Worm (Caenorhabditis elegans) whole organism, young adult: ENCODE measurements around the gene F13B12.4.

Experiments
- B0035.1 ChIP-seq: sonication (generic microtip); optimal IDR thresholded peaks from 2 replicates; lab custom pipeline; 2016; ENCODE audit warnings: missing genetic modification characterization, mild to moderate bottlenecking, missing compliant biosample characterization, missing genotype, missing genetic modification reagents
- D2030.7 ChIP-seq: fragments of 200-800 bp; sonication (Bioruptor generic); IDR thresholded peaks from 2 replicates; pipeline ENCODE4 v1.3.6; 2022; ENCODE audit warnings: missing genetic modification reagents, missing genetic modification characterization, missing compliant biosample characterization
- F57A8.1 ChIP-seq: fragments of 200-800 bp; sonication (Bioruptor generic); optimal IDR thresholded peaks from 2 replicates; lab custom pipeline; 2018; ENCODE audit warnings: mild to moderate bottlenecking, missing genetic modification characterization, moderate library complexity, missing compliant biosample characterization
- K11D2.4 ChIP-seq: fragments of 200-800 bp; sonication (Bioruptor generic); IDR thresholded peaks from 2 replicates; pipeline ENCODE4 v1.3.6; 2022; ENCODE audit warnings: missing genetic modification reagents, missing genetic modification characterization, missing compliant biosample characterization
- T07F8.4 ChIP-seq: sonication (generic microtip); optimal IDR thresholded peaks from 2 replicates; lab custom pipeline; 2016; ENCODE audit warnings: mild to moderate bottlenecking, missing genetic modification characterization, moderate library complexity, missing compliant biosample characterization
- Y53F4B.3 ChIP-seq: fragments of 200-800 bp; sonication (Bioruptor generic); IDR thresholded peaks from 2 replicates; pipeline ENCODE4 v1.3.6; 2022; ENCODE audit warnings: missing genetic modification reagents, missing genetic modification characterization, missing compliant biosample characterization
- Y53G8AR.9 ChIP-seq: fragments of 200-800 bp; sonication (Bioruptor generic); conservative IDR thresholded peaks from 2 replicates; pipeline ENCODE4 v1.3.6; 2022; ENCODE audit warnings: missing genetic modification reagents, missing genetic modification characterization, missing compliant biosample characterization
- Y95B8A.8 ChIP-seq: fragments of 200-800 bp; sonication (Bioruptor generic); IDR thresholded peaks from 2 replicates; pipeline ENCODE4 v1.3.6; 2022; ENCODE audit warnings: missing genetic modification reagents, missing genetic modification characterization, missing compliant biosample characterization
- bed-2 ChIP-seq: fragments of 200-800 bp; sonication (Bioruptor generic); IDR thresholded peaks from 2 replicates; pipeline ENCODE4 v1.3.6; 2022; ENCODE audit warnings: missing genetic modification reagents, missing genetic modification characterization, missing compliant biosample characterization
- cebp-1 ChIP-seq, 2 experiments: fragments of 200-800 bp in 1 of 2; sonication (Bioruptor generic) in 1 of 2; sonication (generic microtip) in 1 of 2; IDR thresholded peaks in 1 of 2; optimal IDR thresholded peaks in 1 of 2; 2 replicates each; pipeline versions ENCODE4 v1.3.6 to Lab custom; 2017 to 2022; ENCODE audit warnings: missing compliant biosample characterization in 2 of 2, missing genetic modification characterization in 2 of 2, mild to moderate bottlenecking in 1 of 2, missing genetic modification reagents in 1 of 2, moderate library complexity in 1 of 2
- ceh-58 ChIP-seq: fragments of 200-800 bp; sonication (Bioruptor generic); IDR thresholded peaks from 2 replicates; pipeline ENCODE4 v1.3.6; 2022; ENCODE audit warnings: missing genetic modification characterization, missing compliant biosample characterization
- ceh-91 ChIP-seq: fragments of 200-800 bp; sonication (Bioruptor generic); IDR thresholded peaks from 2 replicates; pipeline ENCODE4 v1.3.6; 2022; ENCODE audit warnings: missing genetic modification reagents, missing genetic modification characterization, missing compliant biosample characterization
- chd-7 ChIP-seq: sonication (generic microtip); optimal IDR thresholded peaks from 2 replicates; lab custom pipeline; 2016; ENCODE audit warnings: mild to moderate bottlenecking, missing genetic modification characterization, moderate library complexity, missing compliant biosample characterization
- dpl-1 ChIP-seq: fragments of 150-350 bp; optimal IDR thresholded peaks from 2 replicates; lab custom pipeline; 2014; ENCODE audit warnings: missing biosample characterization, missing genetic modification reagents, missing genetic modification characterization
- efl-1 ChIP-seq: fragments of 150-350 bp; optimal IDR thresholded peaks from 2 replicates; lab custom pipeline; 2014; ENCODE audit warnings: missing biosample characterization, missing genetic modification reagents, missing genetic modification characterization
- egl-18 ChIP-seq: fragments of 200-800 bp; sonication (Bioruptor generic); IDR thresholded peaks from 2 replicates; pipeline ENCODE4 v1.3.6; 2022; ENCODE audit warnings: missing genetic modification reagents, missing genetic modification characterization, missing compliant biosample characterization
- egrh-3 ChIP-seq: fragments of 200-800 bp; sonication (Bioruptor generic); IDR thresholded peaks from 2 replicates; pipeline ENCODE4 v1.3.6; 2022; ENCODE audit warnings: missing genetic modification reagents, missing genetic modification characterization, missing compliant biosample characterization
- ekl-4 ChIP-seq: fragments of 200-800 bp; sonication (Bioruptor generic); IDR thresholded peaks from 2 replicates; pipeline ENCODE4 v1.3.6; 2022; ENCODE audit warnings: missing genetic modification reagents, missing genetic modification characterization, missing compliant biosample characterization
- ets-4 ChIP-seq: fragments of 200-800 bp; sonication (Bioruptor generic); optimal IDR thresholded peaks from 2 replicates; lab custom pipeline; 2018; ENCODE audit warnings: mild to moderate bottlenecking, missing genetic modification characterization, missing compliant biosample characterization
- fkh-3 ChIP-seq: sonication (generic microtip); optimal IDR thresholded peaks from 2 replicates; lab custom pipeline; 2016; ENCODE audit warnings: mild to moderate bottlenecking, missing genetic modification characterization, missing compliant biosample characterization
- him-1 ChIP-seq: sonication (generic microtip); optimal IDR thresholded peaks from 2 replicates; lab custom pipeline; 2016; ENCODE audit warnings: missing genotype, missing genetic modification reagents, missing genetic modification characterization, missing compliant biosample characterization
- lag-1 ChIP-seq: fragments of 200-800 bp; sonication (Bioruptor generic); IDR thresholded peaks from 2 replicates; pipeline ENCODE4 v1.3.6; 2022; ENCODE audit warnings: missing genetic modification reagents, missing genetic modification characterization, missing compliant biosample characterization
- let-607 ChIP-seq, 2 experiments: fragments of 200-800 bp in 1 of 2; sonication (Bioruptor generic) in 1 of 2; sonication (generic microtip) in 1 of 2; optimal IDR thresholded peaks; 2 replicates each; lab custom pipeline; 2016 to 2018; ENCODE audit warnings: mild to moderate bottlenecking in 2 of 2, missing compliant biosample characterization in 2 of 2, missing genetic modification characterization in 2 of 2, moderate library complexity in 2 of 2, missing genotype in 1 of 2
- lin-35 ChIP-seq, 3 experiments: fragments of 150-350 bp in 2 of 3; sonication (generic microtip) in 1 of 3; optimal IDR thresholded peaks; 2 replicates each; lab custom pipeline; 2014 to 2018; ENCODE audit warnings: missing biosample characterization in 3 of 3, missing genetic modification characterization in 3 of 3, missing genetic modification reagents in 3 of 3
- lin-54 ChIP-seq: fragments of 200-800 bp; sonication (Bioruptor generic); optimal IDR thresholded peaks from 2 replicates; lab custom pipeline; 2018; ENCODE audit warnings: mild to moderate bottlenecking, missing genetic modification characterization, missing compliant biosample characterization
- lir-1 ChIP-seq: fragments of 200-800 bp; sonication (Bioruptor generic); conservative IDR thresholded peaks from 2 replicates; pipeline ENCODE4 v1.3.6; 2022; ENCODE audit warnings: missing genetic modification reagents, missing genetic modification characterization, missing compliant biosample characterization
- madf-10 ChIP-seq: sonication (generic microtip); optimal IDR thresholded peaks from 2 replicates; lab custom pipeline; 2016; ENCODE audit warnings: mild to moderate bottlenecking, missing genetic modification characterization, missing compliant biosample characterization
- mcd-1 ChIP-seq: fragments of 200-800 bp; sonication (Bioruptor generic); IDR thresholded peaks from 2 replicates; pipeline ENCODE4 v1.3.6; 2022; ENCODE audit warnings: missing genetic modification reagents, missing genetic modification characterization, missing compliant biosample characterization
- mxl-1 ChIP-seq: sonication (generic microtip); optimal IDR thresholded peaks from 2 replicates; lab custom pipeline; 2016; ENCODE audit warnings: missing genetic modification characterization, missing compliant biosample characterization
- nhr-90 ChIP-seq: sonication (generic microtip); optimal IDR thresholded peaks from 2 replicates; lab custom pipeline; 2016; ENCODE audit warnings: missing genotype, mild to moderate bottlenecking, missing genetic modification characterization, missing compliant biosample characterization
- pha-4 ChIP-seq: fragments of 150-350 bp; sonication (generic microtip); optimal IDR thresholded peaks from 2 replicates; lab custom pipeline; 2014; ENCODE audit warnings: missing biosample characterization, missing genetic modification reagents, missing genetic modification characterization
- sea-2 ChIP-seq: fragments of 200-800 bp; sonication (Bioruptor generic); IDR thresholded peaks from 2 replicates; pipeline ENCODE4 v1.3.6; 2022; ENCODE audit warnings: missing genetic modification characterization, missing compliant biosample characterization
- snpc-1.1 ChIP-seq: sonication (generic microtip); optimal IDR thresholded peaks from 2 replicates; lab custom pipeline; 2017; ENCODE audit warnings: missing genetic modification characterization, mild to moderate bottlenecking, missing compliant biosample characterization, antibody characterized with exemption, moderate library complexity, missing genotype, missing genetic modification reagents; ENCODE audit not compliant: insufficient read depth
- ztf-22 ChIP-seq: fragments of 200-800 bp; sonication (Bioruptor generic); optimal IDR thresholded peaks from 2 replicates; lab custom pipeline; 2018; ENCODE audit warnings: mild to moderate bottlenecking, missing genetic modification characterization, moderate library complexity, missing compliant biosample characterization
- ztf-3 ChIP-seq: fragments of 200-800 bp; sonication (Bioruptor generic); optimal IDR thresholded peaks from 2 replicates; lab custom pipeline; 2018; ENCODE audit warnings: mild to moderate bottlenecking, missing genetic modification characterization, missing compliant biosample characterization

F13B12.4 gene

DNA sequence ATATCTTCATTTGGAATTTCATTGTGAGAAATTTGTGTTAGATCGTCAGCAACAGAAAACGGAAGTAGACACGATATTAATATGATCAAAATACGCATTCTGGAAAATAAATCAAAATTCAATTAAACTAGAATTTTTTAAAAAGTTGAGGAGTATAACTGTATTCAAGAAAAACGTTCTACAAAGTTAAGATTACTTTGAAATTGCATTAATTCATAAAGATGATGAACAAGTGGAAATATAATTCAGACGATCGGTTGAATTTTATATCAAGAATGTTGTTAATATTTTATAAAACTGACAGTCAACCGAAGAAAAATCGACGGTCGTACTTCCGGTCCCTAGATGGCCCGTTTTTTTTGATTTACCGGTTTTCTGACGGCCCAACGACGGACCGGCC, 3.3 kb upstream of the F13B12.4 start, which contains the start of gene F01D4.8:
Gene F01D4.8, minus strand, starts transcription at position 101 of the 400 bp plus-strand sequence.
- TF ChIP-seq ekl-4 (GFP tag; lab: Robert Waterston, UW) (no peak), pha-4 (tag; lab: Kevin White, UChicago) (no peak), F57A8.1 (GFP tag; lab: Kevin White, UChicago) (no peak), ztf-3 (GFP tag; lab: Kevin White, UChicago) (no peak), cebp-1 (GFP tag; IDR thresholded peaks at IDR 0.05; lab: Robert Waterston, UW) (no peak), cebp-1 (tag; optimal IDR thresholded peaks at IDR 0.05; lab: Kevin White, UChicago) (no peak), egl-18 (no peak), D2030.7 (GFP tag; lab: Robert Waterston, UW) (no peak), ets-4 (GFP tag; lab: Kevin White, UChicago) (no peak), K11D2.4 (no peak)

DNA sequence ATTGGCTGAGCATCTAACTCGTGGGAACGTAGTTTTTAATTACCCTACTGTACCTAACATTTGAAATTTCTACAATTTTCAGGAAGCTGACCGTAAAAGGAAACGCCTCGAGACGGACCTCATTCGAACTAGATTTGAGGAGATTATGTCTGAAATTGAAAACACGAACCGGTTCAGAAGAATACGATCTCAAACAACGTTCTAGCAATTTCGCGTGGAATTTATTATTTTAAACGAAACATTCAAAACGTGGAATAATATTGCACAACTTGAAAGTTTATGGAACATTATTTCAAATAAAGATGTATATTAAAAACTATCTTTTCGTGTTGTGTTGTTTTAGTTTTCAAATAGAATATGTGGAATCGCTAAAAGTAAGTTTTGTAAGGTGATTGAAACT, 6.2 kb downstream of the F13B12.4 start, which contains the start of gene F13B12.7:
Gene F13B12.7, plus strand, starts transcription at position 301 of the 400 bp plus-strand sequence.
- no peak for TF ChIP-seq madf-10 (tag; lab: Kevin White, UChicago)
- TF ChIP-seq bed-2 (GFP tag; lab: Robert Waterston, UW) = no peak
- TF ChIP-seq snpc-1.1 (tag; lab: Kevin White, UChicago) = no peak
- TF ChIP-seq ztf-22 = no peak
- no peak for TF ChIP-seq Y53G8AR.9
- no peak for TF ChIP-seq ceh-58
- no peak for TF ChIP-seq pha-4 (tag; lab: Kevin White, UChicago)
- no peak for TF ChIP-seq B0035.1 (tag; lab: Kevin White, UChicago)
- TF ChIP-seq Y53F4B.3 (GFP tag; lab: Robert Waterston, UW) = no peak
- TF ChIP-seq let-607 (tag; optimal IDR thresholded peaks at IDR 0.05; lab: Kevin White, UChicago) = no peak
- TF ChIP-seq ztf-3 (GFP tag; lab: Kevin White, UChicago) = no peak
- no peak for TF ChIP-seq lir-1
- no peak for TF ChIP-seq efl-1 (GFP tag; lab: Kevin White, UChicago)
- TF ChIP-seq egrh-3 = no peak
- no peak for TF ChIP-seq Y95B8A.8
- no peak for TF ChIP-seq ets-4 (GFP tag; lab: Kevin White, UChicago)
- no peak for TF ChIP-seq lin-35 (GFP tag; optimal IDR thresholded peaks at IDR 0.05; lab: Kevin White, UChicago)
- no peak for TF ChIP-seq cebp-1 (GFP tag; IDR thresholded peaks at IDR 0.05; lab: Robert Waterston, UW)
- no peak for TF ChIP-seq cebp-1 (tag; optimal IDR thresholded peaks at IDR 0.05; lab: Kevin White, UChicago)

DNA sequence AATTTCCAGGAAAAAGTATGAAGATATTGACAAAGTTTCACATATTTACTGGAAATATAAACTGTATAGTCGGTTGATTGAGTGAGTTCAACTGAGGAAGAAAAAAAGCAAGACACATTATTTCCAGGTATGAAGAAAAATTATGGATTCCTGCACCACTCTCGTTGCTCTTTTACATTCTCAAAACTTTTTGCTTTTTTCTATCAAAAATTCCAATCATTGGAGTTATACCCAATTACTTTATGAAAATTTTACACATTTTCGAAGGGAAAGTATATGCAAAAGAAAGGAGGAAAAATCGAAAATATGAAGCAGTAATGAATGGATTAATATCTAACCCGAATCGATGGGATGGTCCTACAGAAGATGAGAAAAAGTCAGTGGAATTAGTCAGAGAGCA, 6.8 kb downstream of the F13B12.4 start:
- no peak for TF ChIP-seq cebp-1 (GFP tag; IDR thresholded peaks at IDR 0.05; lab: Robert Waterston, UW)
- TF ChIP-seq cebp-1 (tag; optimal IDR thresholded peaks at IDR 0.05; lab: Kevin White, UChicago) = no peak
- TF ChIP-seq ceh-91 (GFP tag; lab: Robert Waterston, UW) = no peak
- no peak for TF ChIP-seq ets-4 (GFP tag; lab: Kevin White, UChicago)
- no peak for TF ChIP-seq chd-7 (tag; lab: Kevin White, UChicago)
- TF ChIP-seq T07F8.4 = no peak
- no peak for TF ChIP-seq nhr-90
- no peak for TF ChIP-seq lag-1 (GFP tag; lab: Robert Waterston, UW)
- TF ChIP-seq mcd-1 (GFP tag; lab: Robert Waterston, UW) = no peak
- TF ChIP-seq him-1 (tag; lab: Kevin White, UChicago) = no peak
- TF ChIP-seq lin-54 (GFP tag; lab: Kevin White, UChicago) = no peak
- TF ChIP-seq fkh-3 (tag; lab: Kevin White, UChicago) = no peak
- no peak for TF ChIP-seq mxl-1 (tag; lab: Kevin White, UChicago)
- TF ChIP-seq sea-2 (GFP tag; lab: Robert Waterston, UW) = no peak
- no peak for TF ChIP-seq B0035.1 (tag; lab: Kevin White, UChicago)
- no peak for TF ChIP-seq dpl-1 (GFP tag; lab: Kevin White, UChicago)
